Worm (Caenorhabditis elegans): ENCODE data around the gene F37C4.4.

- TF ChIP-seq him-1 (tag; optimal IDR thresholded peaks at IDR 0.05) (no peak), dao-5 (tag; optimal IDR thresholded peaks at IDR 0.05) (no peak)
Observed at ce11 chrIV:3875260-3875659, 8.2 kb downstream of the F37C4.4 start.

Data from whole organism, L4/young adult.